Worm (Caenorhabditis elegans) whole organism, L4 larva: Measurements from ENCODE around the gene R01E6.5.

Experiments
- F49E8.2 ChIP-seq: sonication (generic microtip); optimal IDR thresholded peaks from 2 replicates; lab custom pipeline; 2016; ENCODE audit warnings: missing compliant biosample characterization, mild to moderate bottlenecking, missing genetic modification characterization, borderline replicate concordance
- T26A8.4 ChIP-seq: fragments of 200-800 bp; sonication (Bioruptor generic); IDR thresholded peaks from 2 replicates; pipeline ENCODE4 v1.3.6; 2022; ENCODE audit warnings: missing genetic modification characterization, missing compliant biosample characterization
- Y48G9A.11 ChIP-seq: fragments of 200-800 bp; sonication (Bioruptor generic); IDR thresholded peaks from 2 replicates; pipeline ENCODE4 v1.3.6; 2022; ENCODE audit warnings: missing genetic modification reagents, missing genetic modification characterization, missing compliant biosample characterization
- Y75B8A.6 ChIP-seq: fragments of 200-800 bp; sonication (Bioruptor generic); IDR thresholded peaks from 2 replicates; pipeline ENCODE4 v1.3.6; 2022; ENCODE audit warnings: missing genetic modification reagents, missing genetic modification characterization, missing compliant biosample characterization
- ZK546.5 ChIP-seq, 2 experiments: sonication (generic microtip); optimal IDR thresholded peaks; 2 replicates each; lab custom pipeline; 2017; ENCODE audit warnings: missing biosample characterization in 2 of 2, missing genetic modification characterization in 2 of 2
- aha-1 ChIP-seq: fragments of 150-350 bp; peaks from one replicate; lab custom pipeline; 2014; ENCODE audit warnings: missing biosample characterization, missing genetic modification characterization
- arid-1 ChIP-seq: fragments of 200-800 bp; sonication (Bioruptor generic); conservative IDR thresholded peaks from 2 replicates; pipeline ENCODE4 v1.3.6; 2022; ENCODE audit warnings: missing genetic modification reagents, missing genetic modification characterization, missing compliant biosample characterization
- ceh-20 ChIP-seq: fragments of 200-800 bp; sonication (Bioruptor generic); IDR thresholded peaks from 2 replicates; pipeline ENCODE4 v1.3.6; 2022; ENCODE audit warnings: missing genetic modification reagents, missing genetic modification characterization, missing compliant biosample characterization
- ceh-28 ChIP-seq: fragments of 150-350 bp; optimal IDR thresholded peaks from 2 replicates; lab custom pipeline; 2014; ENCODE audit warnings: missing biosample characterization, missing genetic modification reagents, missing genetic modification characterization
- ceh-32 ChIP-seq: sonication (generic microtip); optimal IDR thresholded peaks from 2 replicates; lab custom pipeline; 2016; ENCODE audit warnings: mild to moderate bottlenecking, missing genetic modification characterization, missing compliant biosample characterization; ENCODE audit not compliant: poor library complexity
- ceh-44 ChIP-seq: fragments of 200-800 bp; sonication (Bioruptor generic); IDR thresholded peaks from 2 replicates; pipeline ENCODE4 v1.3.6; 2022; ENCODE audit warnings: missing genetic modification reagents, missing genetic modification characterization, missing compliant biosample characterization
- ceh-62 ChIP-seq: sonication (generic microtip); optimal IDR thresholded peaks from 2 replicates; lab custom pipeline; 2017; ENCODE audit warnings: missing biosample characterization, missing genetic modification characterization
- ces-1 ChIP-seq: fragments of 150-350 bp; sonication (generic microtip); optimal IDR thresholded peaks from 4 replicates; lab custom pipeline; 2014; ENCODE audit warnings: missing biosample characterization, missing genetic modification reagents, missing genetic modification characterization
- cey-2 ChIP-seq: sonication (generic microtip); optimal IDR thresholded peaks from 3 replicates; lab custom pipeline; 2017; ENCODE audit warnings: missing genetic modification characterization, mild to moderate bottlenecking, missing compliant biosample characterization, antibody characterized with exemption, borderline replicate concordance; ENCODE audit not compliant: insufficient read depth
- ctbp-1 ChIP-seq: fragments of 200-800 bp; sonication (Bioruptor generic); IDR thresholded peaks from 2 replicates; pipeline ENCODE4 v1.3.6; 2022; ENCODE audit warnings: missing genetic modification reagents, missing genetic modification characterization, missing compliant biosample characterization
- daf-12 ChIP-seq: fragments of 150-350 bp; optimal IDR thresholded peaks from 2 replicates; lab custom pipeline; 2014; ENCODE audit warnings: missing biosample characterization, missing genetic modification reagents, missing genetic modification characterization
- daf-16 ChIP-seq, 3 experiments: sonication (generic microtip); optimal IDR thresholded peaks; 2 replicates each; lab custom pipeline; 2016 to 2017; ENCODE audit warnings: missing genetic modification characterization in 3 of 3, missing genetic modification reagents in 3 of 3, mild to moderate bottlenecking in 2 of 3, missing compliant biosample characterization in 2 of 3, missing biosample characterization in 1 of 3, moderate library complexity in 1 of 3
- dmd-6 ChIP-seq: fragments of 200-800 bp; sonication (Bioruptor generic); IDR thresholded peaks from 2 replicates; pipeline ENCODE4 v1.3.6; 2022; ENCODE audit warnings: missing genetic modification reagents, missing genetic modification characterization, missing compliant biosample characterization
- dmd-8 ChIP-seq: fragments of 200-800 bp; sonication (Bioruptor generic); IDR thresholded peaks from 2 replicates; pipeline ENCODE4 v1.3.6; 2022; ENCODE audit warnings: missing genetic modification characterization, missing compliant biosample characterization
- dve-1 ChIP-seq: sonication (generic microtip); optimal IDR thresholded peaks from 2 replicates; lab custom pipeline; 2017; ENCODE audit warnings: antibody characterized with exemption, mild to moderate bottlenecking, missing genetic modification characterization, missing compliant biosample characterization; ENCODE audit not compliant: insufficient read depth
- egl-27 ChIP-seq: sonication (generic microtip); optimal IDR thresholded peaks from 3 replicates; lab custom pipeline; 2017; ENCODE audit warnings: missing biosample characterization, missing genetic modification reagents, missing genetic modification characterization
- egl-43 ChIP-seq: fragments of 200-800 bp; sonication (Bioruptor generic); IDR thresholded peaks from 2 replicates; pipeline ENCODE4 v1.3.6; 2022; ENCODE audit warnings: missing genetic modification reagents, missing genetic modification characterization, missing compliant biosample characterization
- fos-1 ChIP-seq: fragments of 150-350 bp; optimal IDR thresholded peaks from 2 replicates; lab custom pipeline; 2014; ENCODE audit warnings: missing biosample characterization, missing genetic modification characterization
- hlh-11 ChIP-seq: fragments of 200-800 bp; sonication (Bioruptor generic); optimal IDR thresholded peaks from 2 replicates; lab custom pipeline; 2018; ENCODE audit warnings: mild to moderate bottlenecking, missing genetic modification characterization, missing compliant biosample characterization
- jun-1 ChIP-seq: fragments of 150-350 bp; optimal IDR thresholded peaks from 2 replicates; lab custom pipeline; 2014; ENCODE audit warnings: missing biosample characterization, missing genetic modification reagents, missing genetic modification characterization
- lin-13 ChIP-seq: fragments of 150-350 bp; optimal IDR thresholded peaks from 2 replicates; lab custom pipeline; 2014; ENCODE audit warnings: missing biosample characterization, missing genetic modification reagents, missing genetic modification characterization
- lin-29 ChIP-seq: fragments of 200-800 bp; sonication (Bioruptor generic); IDR thresholded peaks from 2 replicates; pipeline ENCODE4 v1.3.6; 2022; ENCODE audit warnings: missing genetic modification reagents, missing genetic modification characterization, missing compliant biosample characterization
- mep-1 ChIP-seq: fragments of 150-350 bp; sonication (generic microtip); optimal IDR thresholded peaks from 3 replicates; lab custom pipeline; 2014; ENCODE audit warnings: missing biosample characterization, missing genetic modification characterization
- nhr-102 ChIP-seq: sonication (generic microtip); optimal IDR thresholded peaks from 2 replicates; lab custom pipeline; 2016; ENCODE audit warnings: mild to moderate bottlenecking, missing genetic modification characterization, moderate library complexity, missing compliant biosample characterization
- nhr-11 ChIP-seq: fragments of 150-350 bp; optimal IDR thresholded peaks from 2 replicates; lab custom pipeline; 2014; ENCODE audit warnings: missing biosample characterization, missing genetic modification characterization
- nhr-111 ChIP-seq: fragments of 200-800 bp; sonication (Bioruptor generic); optimal IDR thresholded peaks from 2 replicates; lab custom pipeline; 2018; ENCODE audit warnings: mild to moderate bottlenecking, missing genetic modification characterization, missing compliant biosample characterization
- nhr-25 ChIP-seq: sonication (generic microtip); optimal IDR thresholded peaks from 2 replicates; lab custom pipeline; 2017; ENCODE audit warnings: missing genetic modification characterization, mild to moderate bottlenecking, missing compliant biosample characterization, antibody characterized with exemption, moderate library complexity, borderline replicate concordance; ENCODE audit not compliant: insufficient read depth
- nhr-41 ChIP-seq: fragments of 200-800 bp; sonication (Bioruptor generic); IDR thresholded peaks from 2 replicates; pipeline ENCODE4 v1.3.6; 2022; ENCODE audit warnings: missing genetic modification reagents, missing genetic modification characterization, missing compliant biosample characterization
- nhr-42 ChIP-seq: fragments of 200-800 bp; sonication (Bioruptor generic); IDR thresholded peaks from 2 replicates; pipeline ENCODE4 v1.3.6; 2022; ENCODE audit warnings: missing genetic modification characterization, missing compliant biosample characterization
- nhr-6 ChIP-seq: fragments of 150-350 bp; optimal IDR thresholded peaks from 2 replicates; lab custom pipeline; 2014; ENCODE audit warnings: missing biosample characterization, missing genetic modification characterization
- nhr-77 ChIP-seq: fragments of 150-350 bp; optimal IDR thresholded peaks from 2 replicates; lab custom pipeline; 2014; ENCODE audit warnings: missing biosample characterization, missing genetic modification characterization
- sdz-12 ChIP-seq: fragments of 200-800 bp; sonication (Bioruptor generic); optimal IDR thresholded peaks from 2 replicates; lab custom pipeline; 2018; ENCODE audit warnings: mild to moderate bottlenecking, missing genetic modification characterization, missing compliant biosample characterization
- set-16 ChIP-seq: fragments of 200-800 bp; sonication (Bioruptor generic); IDR thresholded peaks from 2 replicates; pipeline ENCODE4 v1.3.6; 2022; ENCODE audit warnings: missing genetic modification reagents, missing genetic modification characterization, missing compliant biosample characterization
- skn-1 ChIP-seq: fragments of 150-350 bp; optimal IDR thresholded peaks from 2 replicates; lab custom pipeline; 2014; ENCODE audit warnings: missing biosample characterization, missing genetic modification characterization
- snpc-1.2 ChIP-seq: fragments of 200-800 bp; sonication (Bioruptor generic); IDR thresholded peaks from 2 replicates; pipeline ENCODE4 v1.3.6; 2022; ENCODE audit warnings: missing genetic modification reagents, missing genetic modification characterization, missing compliant biosample characterization
- spr-3 ChIP-seq: fragments of 200-800 bp; sonication (Bioruptor generic); optimal IDR thresholded peaks from 2 replicates; lab custom pipeline; 2018; ENCODE audit warnings: mild to moderate bottlenecking, missing genetic modification characterization, missing compliant biosample characterization
- tra-1 ChIP-seq: fragments of 200-800 bp; sonication (Bioruptor generic); IDR thresholded peaks from 2 replicates; pipeline ENCODE4 v1.3.6; 2022; ENCODE audit warnings: missing genetic modification reagents, missing genetic modification characterization, missing compliant biosample characterization
- unc-130 ChIP-seq: sonication (generic microtip); optimal IDR thresholded peaks from 2 replicates; lab custom pipeline; 2016; ENCODE audit warnings: missing genetic modification reagents, missing genetic modification characterization, missing compliant biosample characterization
- unc-39 ChIP-seq: sonication (generic microtip); optimal IDR thresholded peaks from 2 replicates; lab custom pipeline; 2017; ENCODE audit warnings: missing biosample characterization, missing genetic modification characterization
- zfp-2 ChIP-seq: sonication (generic microtip); optimal IDR thresholded peaks from 2 replicates; lab custom pipeline; 2016; ENCODE audit warnings: mild to moderate bottlenecking, missing genetic modification characterization, missing compliant biosample characterization
- zip-11 ChIP-seq: fragments of 200-800 bp; sonication (Bioruptor generic); IDR thresholded peaks from 2 replicates; pipeline ENCODE4 v1.3.6; 2022; ENCODE audit warnings: missing genetic modification characterization, missing compliant biosample characterization
- ztf-7 ChIP-seq: fragments of 150-350 bp; optimal IDR thresholded peaks from 2 replicates; lab custom pipeline; 2014; ENCODE audit warnings: missing biosample characterization, missing genetic modification characterization

R01E6.5 gene

ce11 chrX:13527347-13528092, 9.3 kb upstream of the R01E6.5 start, which contains the start of gene pab-2 (continued):
- TF ChIP-seq ctbp-1 (GFP tag; lab: Robert Waterston, UW) (peak; percentile 68), nhr-111 (GFP tag; lab: Kevin White, UChicago) (no peak), skn-1 (no peak), ceh-28 (tag; lab: Kevin White, UChicago) (no peak), nhr-42 (0 out of 2 replicates have a peak, but pooled peaks have one; percentile 34), Y75B8A.6 (GFP tag; lab: Robert Waterston, UW) (no peak), daf-12 (tag; lab: Kevin White, UChicago) (no peak), fos-1 (tag; lab: Kevin White, UChicago) (no peak), ceh-20 (GFP tag; lab: Robert Waterston, UW) (peak; percentile 69; the same call in 1 of the 2 replicates), nhr-41 (peak; percentile 77; the same call in 1 of the 2 replicates), zfp-2 (no peak), jun-1 (tag; lab: Kevin White, UChicago) (no peak), zip-11 (GFP tag; lab: Robert Waterston, UW) (no peak), nhr-25 (tag; lab: Kevin White, UChicago) (peak; percentile 51), unc-130 (GFP tag; lab: Kevin White, UChicago) (no peak), nhr-102 (tag; lab: Kevin White, UChicago) (peak; percentile 92), arid-1 (GFP tag; lab: Robert Waterston, UW) (0 out of 2 replicates have a peak, but pooled peaks have one; percentile 42), snpc-1.2 (no peak), cey-2 (peak; percentile 16), ces-1 (GFP tag; lab: Kevin White, UChicago) (no peak)

DNA sequence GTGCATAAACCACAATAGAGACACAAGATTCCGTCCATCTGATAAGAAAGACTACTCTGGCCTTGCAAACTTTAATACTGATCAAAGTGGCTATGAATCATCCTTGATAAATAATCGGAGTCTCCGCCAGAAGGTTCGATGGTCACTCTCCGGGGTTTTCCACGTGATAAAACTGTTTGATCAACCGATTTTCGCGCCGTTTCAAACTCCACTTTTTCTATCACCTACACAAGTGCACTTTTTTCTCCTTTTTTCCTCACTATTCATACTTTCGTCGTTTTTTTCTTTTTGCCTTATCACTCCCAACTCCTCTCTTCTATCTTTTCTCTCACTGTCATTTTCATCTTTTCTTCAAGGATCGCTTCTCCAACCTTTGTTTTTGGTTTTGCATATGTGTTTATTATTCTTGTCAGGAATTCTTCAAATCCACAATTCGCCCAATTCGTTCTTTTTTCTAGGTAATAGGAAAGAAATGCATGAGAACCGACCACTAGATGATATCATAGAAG, 8.2 kb upstream of the R01E6.5 start, which contains the start of gene F18H3.4:
TSS of gene F18H3.4 (plus strand) at position 459 of the 509 bp plus-strand sequence.
- TF ChIP-seq nhr-77 (tag; lab: Kevin White, UChicago) (peak; percentile 95), ceh-32 (no peak), aha-1 (no peak), nhr-6 (tag; lab: Kevin White, UChicago) (peak; percentile 39), dmd-8 (GFP tag; lab: Robert Waterston, UW) (no peak), dmd-6 (peak; percentile 97), ceh-62 (no peak), hlh-11 (tag; lab: Kevin White, UChicago) (peak; percentile 96), F49E8.2 (tag; lab: Kevin White, UChicago) (no peak), nhr-11 (tag; lab: Kevin White, UChicago) (no peak), ctbp-1 (GFP tag; lab: Robert Waterston, UW) (no peak), dve-1 (tag; lab: Kevin White, UChicago) (peak; percentile 91), daf-16 (GFP tag; optimal IDR thresholded peaks at IDR 0.05; lab: Kevin White, UChicago) (peak in 1 of 2 experiments; percentile 69), daf-16 (tag; optimal IDR thresholded peaks at IDR 0.05; lab: Kevin White, UChicago) (peak; percentile 87), spr-3 (GFP tag; lab: Kevin White, UChicago) (no peak), Y48G9A.11 (GFP tag; lab: Robert Waterston, UW) (no peak), set-16 (GFP tag; lab: Robert Waterston, UW) (no peak), cey-2 (no peak), nhr-25 (tag; lab: Kevin White, UChicago) (no peak), tra-1 (GFP tag; lab: Robert Waterston, UW) (peak; percentile 62), lin-13 (GFP tag; lab: Kevin White, UChicago) (no peak), T26A8.4 (GFP tag; lab: Robert Waterston, UW) (peak; percentile 46; the same call in 1 of the 2 replicates), mep-1 (tag; lab: Kevin White, UChicago) (peak; percentile 66), egl-27 (tag; lab: Kevin White, UChicago) (no peak), sdz-12 (GFP tag; lab: Kevin White, UChicago) (no peak), egl-43 (GFP tag; lab: Robert Waterston, UW) (no peak), zip-11 (GFP tag; lab: Robert Waterston, UW) (no peak), ceh-44 (GFP tag; lab: Robert Waterston, UW) (no peak), unc-39 (tag; lab: Kevin White, UChicago) (no peak), daf-12 (tag; lab: Kevin White, UChicago) (no peak), lin-29 (no peak), ztf-7 (tag; lab: Kevin White, UChicago) (no peak), ZK546.5 (tag; optimal IDR thresholded peaks at IDR 0.05; lab: Kevin White, UChicago) (no peak), nhr-42 (peak; percentile 25; the same call in 1 of the 2 replicates)
